Fruit fly (Drosophila melanogaster) S2 (cell line): ENCODE results near the gene CG1724.

Experiments used
- CG8478 ChIP-seq: fragments of >200 bp; optimal IDR thresholded peaks from 2 replicates; lab custom pipeline; 2018
- CTCF ChIP-seq, 2 experiments: fragments of >200 bp; optimal IDR thresholded peaks; 2 replicates each; lab custom pipeline; 2018

CG1724 gene

dm6 chrX:21203241-21203640 lies at the start of gene CG1724:
Gene CG1724, minus strand, starts transcription at chrX:21203341.
- TF ChIP-seq CTCF (optimal IDR thresholded peaks at IDR 0.05; lab: Kevin White, UChicago) (no peak), CG8478 (lab: Kevin White, UChicago) (no peak)

- TF ChIP-seq CG8478 (lab: Kevin White, UChicago), result no peak
- no peak for TF ChIP-seq CTCF (optimal IDR thresholded peaks at IDR 0.05; lab: Kevin White, UChicago)
These were observed 47.9 kb upstream of the CG1724 start, which contains the start of gene CG1722 for dm6 chrX:21251048-21251447. Gene CG1722, minus strand, starts transcription at chrX:21251148.

- no peak for TF ChIP-seq CTCF (optimal IDR thresholded peaks at IDR 0.05; lab: Kevin White, UChicago)
- no peak for TF ChIP-seq CG8478 (lab: Kevin White, UChicago)
These were observed 38.7 kb upstream of the CG1724 start for dm6 chrX:21241796-21242208.

dm6 chrX:21231829-21232228 lies 28.7 kb upstream of the CG1724 start:
- TF ChIP-seq CTCF (optimal IDR thresholded peaks at IDR 0.05; lab: Kevin White, UChicago) (no peak), CG8478 (lab: Kevin White, UChicago) (no peak)

- no peak for TF ChIP-seq CTCF (optimal IDR thresholded peaks at IDR 0.05; lab: Kevin White, UChicago)
- no peak for TF ChIP-seq CG8478 (lab: Kevin White, UChicago)
These were observed 23.2 kb upstream of the CG1724 start for dm6 chrX:21226373-21226772.

- TF ChIP-seq CG8478 (lab: Kevin White, UChicago) (no peak), CTCF (optimal IDR thresholded peaks at IDR 0.05; lab: Kevin White, UChicago) (no peak)
These were observed 14.4 kb upstream of the CG1724 start, which contains the start of gene CG32523 for dm6 chrX:21217578-21217977. Gene CG32523, plus strand, starts transcription at chrX:21217878.

- no peak for TF ChIP-seq CG8478 (lab: Kevin White, UChicago)
- no peak for TF ChIP-seq CTCF (optimal IDR thresholded peaks at IDR 0.05; lab: Kevin White, UChicago)
These were observed 10.2 kb downstream of the CG1724 start, which contains the start of gene ccb for dm6 chrX:21192953-21193352. Gene ccb, plus strand, starts transcription at chrX:21193253.
